Worm (Caenorhabditis elegans) whole organism, L3 larva: ENCODE measurements around the gene F07H5.13.
A peak's percentile ranks its signal among the peaks of the same experiment; 100 is the strongest.

Experiments used
- R02D3.7 ChIP-seq: fragments of 150-350 bp; optimal IDR thresholded peaks from 2 replicates; lab custom pipeline; 2014; ENCODE audit warnings: missing biosample characterization, missing genetic modification characterization
- ZK546.5 ChIP-seq: sonication (generic microtip); optimal IDR thresholded peaks from 2 replicates; lab custom pipeline; 2017; ENCODE audit warnings: missing biosample characterization, missing genetic modification characterization
- aly-2 ChIP-seq: fragments of 150-350 bp; optimal IDR thresholded peaks from 2 replicates; lab custom pipeline; 2014; ENCODE audit warnings: missing biosample characterization, missing genetic modification characterization
- ama-1 ChIP-seq: fragments of 150-350 bp; optimal IDR thresholded peaks from 2 replicates; lab custom pipeline; 2018
- ceh-28 ChIP-seq: fragments of 150-350 bp; optimal IDR thresholded peaks from 2 replicates; lab custom pipeline; 2014; ENCODE audit warnings: missing biosample characterization, missing genetic modification reagents, missing genetic modification characterization
- ceh-9 ChIP-seq: sonication (generic microtip); optimal IDR thresholded peaks from 2 replicates; lab custom pipeline; 2018; ENCODE audit warnings: missing biosample characterization, missing genetic modification characterization
- daf-12 ChIP-seq: fragments of 150-350 bp; optimal IDR thresholded peaks from 2 replicates; lab custom pipeline; 2014; ENCODE audit warnings: missing biosample characterization, missing genetic modification reagents, missing genetic modification characterization
- egl-27 ChIP-seq: sonication (generic microtip); optimal IDR thresholded peaks from 4 replicates; lab custom pipeline; 2017; ENCODE audit warnings: missing biosample characterization, missing genetic modification reagents, missing genetic modification characterization
- egl-5 ChIP-seq: fragments of 150-350 bp; optimal IDR thresholded peaks from 2 replicates; lab custom pipeline; 2017; ENCODE audit warnings: missing biosample characterization, missing genetic modification reagents, missing genetic modification characterization, inconsistent platforms
- elt-1 ChIP-seq: fragments of 150-350 bp; optimal IDR thresholded peaks from 2 replicates; lab custom pipeline; 2014; ENCODE audit warnings: missing biosample characterization, missing genetic modification characterization
- elt-2 ChIP-seq: sonication (generic microtip); optimal IDR thresholded peaks from 2 replicates; lab custom pipeline; 2016; ENCODE audit warnings: missing genetic modification reagents, mild to moderate bottlenecking, missing genetic modification characterization, missing compliant biosample characterization
- elt-3 ChIP-seq, 3 experiments: fragments of 150-350 bp in 1 of 3; sonication (generic microtip) in 2 of 3; optimal IDR thresholded peaks; 2 replicates in 2 of 3; 4 replicates in 1 of 3; lab custom pipeline; 2014 to 2017; ENCODE audit warnings: missing biosample characterization in 3 of 3, missing genetic modification characterization in 3 of 3
- eor-1 ChIP-seq, 2 experiments: fragments of 150-350 bp; optimal IDR thresholded peaks; 2 replicates each; lab custom pipeline; 2014 to 2018; ENCODE audit warnings: missing biosample characterization in 2 of 2, missing genetic modification characterization in 2 of 2
- fos-1 ChIP-seq: fragments of 150-350 bp; optimal IDR thresholded peaks from 2 replicates; lab custom pipeline; 2014; ENCODE audit warnings: missing biosample characterization, missing genetic modification characterization
- hmg-11 ChIP-seq: sonication (generic microtip); optimal IDR thresholded peaks from 2 replicates; lab custom pipeline; 2016; ENCODE audit warnings: missing genetic modification characterization, missing compliant biosample characterization
- jun-1 ChIP-seq: fragments of 150-350 bp; optimal IDR thresholded peaks from 2 replicates; lab custom pipeline; 2014; ENCODE audit warnings: missing biosample characterization, missing genetic modification reagents, missing genetic modification characterization
- lsy-12 ChIP-seq: sonication (generic microtip); optimal IDR thresholded peaks from 2 replicates; lab custom pipeline; 2016; ENCODE audit warnings: mild to moderate bottlenecking, missing genetic modification characterization, missing compliant biosample characterization
- mdl-1 ChIP-seq: fragments of 150-350 bp; optimal IDR thresholded peaks from 2 replicates; lab custom pipeline; 2014; ENCODE audit warnings: missing biosample characterization, missing genetic modification characterization
- nhr-12 ChIP-seq: fragments of 150-350 bp; optimal IDR thresholded peaks from 2 replicates; lab custom pipeline; 2014; ENCODE audit warnings: missing biosample characterization, missing genetic modification characterization
- nhr-23 ChIP-seq: fragments of 150-350 bp; optimal IDR thresholded peaks from 2 replicates; lab custom pipeline; 2014; ENCODE audit warnings: missing biosample characterization, missing genetic modification reagents, missing genetic modification characterization
- nhr-25 ChIP-seq: sonication (generic microtip); optimal IDR thresholded peaks from 2 replicates; lab custom pipeline; 2017; ENCODE audit warnings: missing biosample characterization, missing genetic modification characterization
- nhr-28 ChIP-seq: fragments of 150-350 bp; optimal IDR thresholded peaks from 2 replicates; lab custom pipeline; 2014; ENCODE audit warnings: missing biosample characterization, missing genetic modification characterization
- nhr-67 ChIP-seq: fragments of 150-350 bp; optimal IDR thresholded peaks from 2 replicates; lab custom pipeline; 2014; ENCODE audit warnings: missing biosample characterization, missing genetic modification characterization
- nhr-76 ChIP-seq: fragments of 150-350 bp; sonication (generic microtip); optimal IDR thresholded peaks from 5 replicates; lab custom pipeline; 2014; ENCODE audit warnings: missing biosample characterization, missing genetic modification characterization
- nhr-77 ChIP-seq: fragments of 150-350 bp; optimal IDR thresholded peaks from 2 replicates; lab custom pipeline; 2014; ENCODE audit warnings: missing biosample characterization, missing genetic modification characterization
- pha-4 ChIP-seq: fragments of 150-350 bp; optimal IDR thresholded peaks from 2 replicates; lab custom pipeline; 2014; ENCODE audit warnings: missing biosample characterization, missing genetic modification reagents, missing genetic modification characterization
- pqm-1 ChIP-seq: fragments of 150-350 bp; optimal IDR thresholded peaks from 2 replicates; lab custom pipeline; 2017; ENCODE audit warnings: missing biosample characterization, missing genetic modification characterization, inconsistent platforms
- sea-2 ChIP-seq: fragments of 150-350 bp; sonication (generic microtip); optimal IDR thresholded peaks from 4 replicates; lab custom pipeline; 2014; ENCODE audit warnings: missing biosample characterization, missing genetic modification reagents, missing genetic modification characterization
- skn-1 ChIP-seq: fragments of 150-350 bp; optimal IDR thresholded peaks from 2 replicates; lab custom pipeline; 2014; ENCODE audit warnings: missing biosample characterization, missing genetic modification characterization
- snpc-4 ChIP-seq: fragments of 150-350 bp; optimal IDR thresholded peaks from 2 replicates; lab custom pipeline; 2014; ENCODE audit warnings: missing biosample characterization, missing genetic modification characterization
- tbx-2 ChIP-seq: sonication (generic microtip); optimal IDR thresholded peaks from 2 replicates; lab custom pipeline; 2016; ENCODE audit warnings: mild to moderate bottlenecking, missing genetic modification characterization, missing compliant biosample characterization
- unc-39 ChIP-seq: sonication (generic microtip); optimal IDR thresholded peaks from 4 replicates; lab custom pipeline; 2017; ENCODE audit warnings: missing biosample characterization, missing genetic modification characterization
- unc-62 ChIP-seq: fragments of 150-350 bp; sonication (generic microtip); optimal IDR thresholded peaks from 4 replicates; lab custom pipeline; 2014; ENCODE audit warnings: missing biosample characterization, missing genetic modification reagents, missing genetic modification characterization
- zag-1 ChIP-seq: fragments of 150-350 bp; optimal IDR thresholded peaks from 2 replicates; lab custom pipeline; 2014; ENCODE audit warnings: missing biosample characterization, missing genetic modification characterization
- ztf-4 ChIP-seq: fragments of 150-350 bp; optimal IDR thresholded peaks from 2 replicates; lab custom pipeline; 2014; ENCODE audit warnings: missing biosample characterization, missing genetic modification characterization

F07H5.13 gene

ce11 chrII:8751042-8751441 is 39.3 kb upstream of the F07H5.13 start (continued):
- TF ChIP-seq pqm-1 (tag; lab: Kevin White, UChicago): no peak
- no peak for TF ChIP-seq nhr-77 (tag; lab: Kevin White, UChicago)
- TF ChIP-seq ZK546.5 (tag; lab: Kevin White, UChicago): no peak
- TF ChIP-seq, all 47 proteins: peak for 5

- no peak for TF ChIP-seq mdl-1 (tag; lab: Kevin White, UChicago)
These were observed 38.7 kb upstream of the F07H5.13 start, which contains the start of gene atf-2 for ce11 chrII:8751686-8752085. atf-2 (plus strand) TSS chrII:8751986.

ce11 chrII:8755270-8755669 is 35.1 kb upstream of the F07H5.13 start, which contains the start of gene K08F8.7:
K08F8.7 (minus strand) TSS chrII:8755370.
- no peak for TF ChIP-seq elt-3 (tag; optimal IDR thresholded peaks at IDR 0.05; lab: Kevin White, UChicago)
- TF ChIP-seq snpc-4: no peak
- TF ChIP-seq ceh-9: no peak
- TF ChIP-seq elt-2: no peak
- TF ChIP-seq pqm-1 (tag; lab: Kevin White, UChicago): no peak
- no peak for TF ChIP-seq nhr-76 (tag; lab: Kevin White, UChicago)
- TF ChIP-seq nhr-23 (tag; lab: Kevin White, UChicago): no peak
- no peak for TF ChIP-seq tbx-2 (tag; lab: Kevin White, UChicago)
- TF ChIP-seq hmg-11: no peak
- no peak for TF ChIP-seq unc-39
- TF ChIP-seq nhr-25 (tag; lab: Kevin White, UChicago): no peak
- TF ChIP-seq daf-12: no peak
- no peak for TF ChIP-seq ceh-28
- TF ChIP-seq ztf-4 (tag; lab: Kevin White, UChicago): no peak
- TF ChIP-seq R02D3.7 (tag; lab: Kevin White, UChicago): no peak
- TF ChIP-seq ZK546.5 (tag; lab: Kevin White, UChicago): no peak
- no peak for TF ChIP-seq aly-2 (tag; lab: Kevin White, UChicago)
- TF ChIP-seq fos-1 (tag; lab: Kevin White, UChicago): no peak
- no peak for TF ChIP-seq sea-2 (GFP tag; lab: Kevin White, UChicago)
- no peak for TF ChIP-seq nhr-28 (tag; lab: Kevin White, UChicago)

DNA sequence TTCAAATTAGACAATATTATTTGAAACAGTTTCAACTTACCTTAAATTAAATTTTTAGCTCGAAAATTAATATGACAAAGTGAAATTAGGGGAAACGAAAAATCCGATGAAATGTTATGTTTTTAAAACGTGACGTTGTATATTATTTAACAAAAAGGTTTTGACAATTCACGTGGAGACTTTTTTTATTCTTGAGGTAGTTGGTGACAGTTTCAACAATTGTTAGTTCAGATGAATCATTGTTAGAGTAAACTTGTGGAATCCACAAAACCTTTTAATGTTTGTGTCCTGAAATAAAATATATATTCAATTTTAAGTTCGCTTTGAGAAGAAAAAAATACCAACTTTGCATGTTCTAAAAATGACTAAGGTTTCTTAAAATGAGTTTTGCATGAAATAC is 30.9 kb upstream of the F07H5.13 start, which contains the start of gene fut-1:
Gene fut-1 (minus strand): TSS at position 101 of the 400 bp plus-strand sequence.
- TF ChIP-seq ceh-9 (no peak), elt-1 (tag; lab: Kevin White, UChicago) (no peak)

- peak; percentile 56 for TF ChIP-seq elt-2
- TF ChIP-seq skn-1: no peak
- no peak for TF ChIP-seq ceh-28
- no peak for TF ChIP-seq tbx-2 (tag; lab: Kevin White, UChicago)
- TF ChIP-seq pha-4 (tag; lab: Kevin White, UChicago): peak; percentile 20
These were observed 28.6 kb upstream of the F07H5.13 start for ce11 chrII:8761739-8762138.

ce11 chrII:8763367-8763766 is 27.0 kb upstream of the F07H5.13 start:
- TF ChIP-seq egl-27 (tag; lab: Kevin White, UChicago): no peak
- no peak for TF ChIP-seq unc-62 (GFP tag; lab: Kevin White, UChicago)
- no peak for TF ChIP-seq nhr-25 (tag; lab: Kevin White, UChicago)

DNA sequence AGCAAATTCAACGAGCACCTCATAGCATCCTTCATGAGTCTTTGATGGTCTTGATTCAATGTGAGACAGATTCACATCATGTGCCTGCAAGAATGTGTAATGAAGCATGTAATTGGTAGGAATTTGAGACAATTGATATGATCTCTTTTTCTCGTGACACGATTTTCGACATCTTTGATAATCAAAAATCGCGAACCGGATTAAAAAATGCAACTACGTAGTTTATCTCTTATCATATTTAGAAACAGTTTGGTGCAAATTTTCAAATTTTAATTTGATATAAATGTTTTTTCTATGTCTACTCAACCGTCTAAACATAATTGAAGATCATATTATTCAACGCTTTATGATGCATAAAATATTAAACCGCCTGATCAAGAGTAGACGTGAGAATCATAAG is 26.0 kb upstream of the F07H5.13 start:
- TF ChIP-seq tbx-2 (tag; lab: Kevin White, UChicago): no peak
- no peak for TF ChIP-seq lsy-12 (tag; lab: Kevin White, UChicago)
- TF ChIP-seq skn-1: no peak
- no peak for TF ChIP-seq elt-1 (tag; lab: Kevin White, UChicago)
- TF ChIP-seq nhr-28 (tag; lab: Kevin White, UChicago): no peak
- no peak for TF ChIP-seq unc-39
- no peak for TF ChIP-seq egl-27 (tag; lab: Kevin White, UChicago)
- no peak for TF ChIP-seq nhr-23 (tag; lab: Kevin White, UChicago)
- TF ChIP-seq pha-4 (tag; lab: Kevin White, UChicago): no peak
- TF ChIP-seq elt-2: no peak
- no peak for TF ChIP-seq jun-1 (tag; lab: Kevin White, UChicago)
- no peak for TF ChIP-seq egl-5 (tag; lab: Kevin White, UChicago)
- TF ChIP-seq nhr-12: no peak
- TF ChIP-seq hmg-11: no peak
- no peak for TF ChIP-seq nhr-77 (tag; lab: Kevin White, UChicago)
- no peak for TF ChIP-seq nhr-67 (tag; lab: Kevin White, UChicago)
- TF ChIP-seq ama-1: no peak
- no peak for TF ChIP-seq nhr-76 (tag; lab: Kevin White, UChicago)
- no peak for TF ChIP-seq zag-1
- TF ChIP-seq eor-1 (tag; optimal IDR thresholded peaks at IDR 0.05; lab: Kevin White, UChicago): no peak
